Worm (Caenorhabditis elegans) whole organism, midembryonic: Measurements from ENCODE around the gene C08B6.8.

Source experiments
- cog-1 ChIP-seq: sonication (generic microtip); optimal IDR thresholded peaks from 2 replicates; lab custom pipeline; 2016; ENCODE audit warnings: missing genetic modification characterization, missing compliant biosample characterization
- ztf-29 ChIP-seq: fragments of 200-800 bp; sonication (Bioruptor generic); IDR thresholded peaks from 2 replicates; pipeline ENCODE4 v1.3.6; 2022; ENCODE audit warnings: missing genetic modification reagents, missing genetic modification characterization, missing compliant biosample characterization

DNA sequence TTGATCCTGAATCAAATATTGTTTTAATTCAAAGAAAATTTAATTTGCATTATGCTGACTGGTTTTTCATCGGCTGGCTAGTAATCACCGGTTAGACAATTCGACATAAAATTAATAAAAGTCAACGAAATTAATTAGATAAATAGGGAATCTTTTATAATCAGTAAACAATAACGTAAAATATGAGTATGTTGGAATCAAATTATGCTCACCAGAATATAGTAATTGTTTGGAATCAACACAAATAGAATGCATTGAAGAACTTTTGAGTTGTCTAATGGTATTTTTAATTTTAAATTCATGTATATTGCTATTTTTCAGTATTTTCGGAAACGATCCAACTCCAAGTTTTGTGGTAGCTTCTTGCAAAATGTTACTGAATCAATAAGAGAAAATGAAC is 29.0 kb upstream of the C08B6.8 start, which contains the start of gene C08B6.2:
- TF ChIP-seq cog-1 (tag; lab: Kevin White, UChicago): no peak
- TF ChIP-seq ztf-29 (GFP tag; lab: Robert Waterston, UW): no peak
